Worm (Caenorhabditis elegans) whole organism, young adult: ENCODE data around the gene irld-24.

ENCODE experiments used
- F57C9.4 ChIP-seq: sonication (generic microtip); optimal IDR thresholded peaks from 2 replicates; lab custom pipeline; 2017; ENCODE audit warnings: mild to moderate bottlenecking, missing genetic modification characterization, missing compliant biosample characterization
- chd-7 ChIP-seq: sonication (generic microtip); optimal IDR thresholded peaks from 2 replicates; lab custom pipeline; 2016; ENCODE audit warnings: mild to moderate bottlenecking, missing genetic modification characterization, moderate library complexity, missing compliant biosample characterization
- ets-4 ChIP-seq: fragments of 200-800 bp; sonication (Bioruptor generic); optimal IDR thresholded peaks from 2 replicates; lab custom pipeline; 2018; ENCODE audit warnings: mild to moderate bottlenecking, missing genetic modification characterization, missing compliant biosample characterization
- snpc-1.1 ChIP-seq: sonication (generic microtip); optimal IDR thresholded peaks from 2 replicates; lab custom pipeline; 2017; ENCODE audit warnings: missing genetic modification characterization, mild to moderate bottlenecking, missing compliant biosample characterization, antibody characterized with exemption, moderate library complexity, missing genotype, missing genetic modification reagents; ENCODE audit not compliant: insufficient read depth
- unc-62 ChIP-seq: fragments of 150-350 bp; optimal IDR thresholded peaks from 2 replicates; lab custom pipeline; 2014; ENCODE audit warnings: missing biosample characterization, missing genetic modification reagents, missing genetic modification characterization
- ztf-22 ChIP-seq: fragments of 200-800 bp; sonication (Bioruptor generic); optimal IDR thresholded peaks from 2 replicates; lab custom pipeline; 2018; ENCODE audit warnings: mild to moderate bottlenecking, missing genetic modification characterization, moderate library complexity, missing compliant biosample characterization

- TF ChIP-seq ztf-22 (GFP tag; lab: Kevin White, UChicago) (no peak), unc-62 (GFP tag; lab: Kevin White, UChicago) (no peak), snpc-1.1 (tag; lab: Kevin White, UChicago) (no peak), ets-4 (GFP tag; lab: Kevin White, UChicago) (no peak), F57C9.4 (no peak), chd-7 (tag; lab: Kevin White, UChicago) (no peak)
Observed at ce11 chrX:13948810-13949209, 37.6 kb upstream of the irld-24 start, which contains the start of gene alg-1.
